Fruit fly (Drosophila melanogaster): ENCODE measurements around the gene CG9578.

Gene CG9578

dm6 chrX:20147693-20148174 lies 22.3 kb upstream of the CG9578 start, which contains the start of gene aspr (continued):
- no peak for TF ChIP-seq CG6683 (GFP tag; optimal IDR thresholded peaks at IDR 0.05)
- peak; percentile 4 for TF ChIP-seq CG7556 (GFP tag; optimal IDR thresholded peaks at IDR 0.05)
- TF ChIP-seq H15 (GFP tag; IDR thresholded peaks at IDR 0.05), result no peak
- peak; percentile 77 for TF ChIP-seq sens (GFP tag)
- TF ChIP-seq al (GFP tag; IDR thresholded peaks at IDR 0.05), result peak; percentile 25; the same call in 1 of the 2 replicates
- TF ChIP-seq hkb (optimal IDR thresholded peaks at IDR 0.05), result no peak
- no peak for TF ChIP-seq hkb (GFP tag; IDR thresholded peaks at IDR 0.05)
- peak; percentile 25 for TF ChIP-seq CoRest (tag; optimal IDR thresholded peaks at IDR 0.05)
- TF ChIP-seq YL-1 (GFP tag; optimal IDR thresholded peaks at IDR 0.05), result no peak
- TF ChIP-seq ftz-f1 (GFP tag; optimal IDR thresholded peaks at IDR 0.05), result no peak
- TF ChIP-seq CG13424 (tag; optimal IDR thresholded peaks at IDR 0.05), result no peak
- TF ChIP-seq CG12155 (GFP tag; optimal IDR thresholded peaks at IDR 0.05), result no peak
- TF ChIP-seq gem (tag; optimal IDR thresholded peaks at IDR 0.05), result peak; percentile 48
- no peak for TF ChIP-seq kni (GFP tag; optimal IDR thresholded peaks at IDR 0.05)
- no peak for TF ChIP-seq CHES-1-like (GFP tag; optimal IDR thresholded peaks at IDR 0.05)
- TF ChIP-seq CG34422 (GFP tag; IDR thresholded peaks at IDR 0.05), result no peak
- peak; percentile 12 for TF ChIP-seq CG3281 (GFP tag; optimal IDR thresholded peaks at IDR 0.05)
- no peak for TF ChIP-seq ttk (GFP tag; IDR thresholded peaks at IDR 0.05)
- no peak for TF ChIP-seq gt (GFP tag; IDR thresholded peaks at IDR 0.05)
- TF ChIP-seq Ptx1 (GFP tag; IDR thresholded peaks at IDR 0.05), result 0 out of 2 replicates have a peak, but pooled peaks have one; percentile 15
- TF ChIP-seq CG6791 (GFP tag; IDR thresholded peaks at IDR 0.05; ENCODE audit: partially characterized antibody), result no peak
- no peak for TF ChIP-seq MBD-R2 (GFP tag; IDR thresholded peaks at IDR 0.05)
- TF ChIP-seq CG9932 (GFP tag; IDR thresholded peaks at IDR 0.05), result peak; percentile 50
- peak; percentile 27 for TF ChIP-seq CG2120 (GFP tag; optimal IDR thresholded peaks at IDR 0.05)
- no peak for TF ChIP-seq zfh2 (GFP tag; optimal IDR thresholded peaks at IDR 0.05)
- TF ChIP-seq CG18011 (GFP tag; optimal IDR thresholded peaks at IDR 0.05), result no peak
- TF ChIP-seq CG12299 (tag; optimal IDR thresholded peaks at IDR 0.05), result no peak
- TF ChIP-seq CG18764 (GFP tag; optimal IDR thresholded peaks at IDR 0.05), result no peak
- TF ChIP-seq CG14860 (GFP tag; IDR thresholded peaks at IDR 0.05; ENCODE audit: partially characterized antibody), result no peak
- no peak for TF ChIP-seq org-1 (GFP tag; optimal IDR thresholded peaks at IDR 0.05)
- no peak for TF ChIP-seq mld (GFP tag; IDR thresholded peaks at IDR 0.05; ENCODE audit: partially characterized antibody)
- no peak for TF ChIP-seq Dek (tag; optimal IDR thresholded peaks at IDR 0.05)
- TF ChIP-seq CrebB (tag; optimal IDR thresholded peaks at IDR 0.05), result no peak
- TF ChIP-seq CG8478 (optimal IDR thresholded peaks at IDR 0.05), result no peak
- no peak for TF ChIP-seq NFAT (GFP tag; IDR thresholded peaks at IDR 0.05)
- TF ChIP-seq CG15514 (GFP tag; optimal IDR thresholded peaks at IDR 0.05), result no peak
- no peak for TF ChIP-seq HHEX (GFP tag; optimal IDR thresholded peaks at IDR 0.05)
- no peak for TF ChIP-seq Mad (GFP tag; optimal IDR thresholded peaks at IDR 0.05)
- no peak for TF ChIP-seq dan (GFP tag; IDR thresholded peaks at IDR 0.05)
- TF ChIP-seq tio (GFP tag; optimal IDR thresholded peaks at IDR 0.05), result no peak
- no peak for TF ChIP-seq CG1233 (GFP tag; optimal IDR thresholded peaks at IDR 0.05)
- peak; percentile 50; the same call in 1 of the 2 replicates for TF ChIP-seq CG32532 (GFP tag; IDR thresholded peaks at IDR 0.05)
- TF ChIP-seq CG6254 (GFP tag; optimal IDR thresholded peaks at IDR 0.05), result no peak
- TF ChIP-seq fu2 (GFP tag; optimal IDR thresholded peaks at IDR 0.05), result no peak
- TF ChIP-seq HLH3B (GFP tag; IDR thresholded peaks at IDR 0.05), result no peak
- TF ChIP-seq HmgZ (tag; optimal IDR thresholded peaks at IDR 0.05), result no peak
